Fruit fly (Drosophila melanogaster): ENCODE data around the gene CG12605.
A peak's percentile ranks its signal among the peaks of the same experiment; 100 is the strongest.

Gene CG12605

dm6 chr3L:3940075-3940819, 24.3 kb downstream of the CG12605 start, which contains the start of gene CG12766 (continued):
- TF ChIP-seq ato (GFP tag; IDR thresholded peaks at IDR 0.05; ENCODE audit: partially characterized antibody) (peak; percentile 58), pum (GFP tag; optimal IDR thresholded peaks at IDR 0.05) (no peak), CG9437 (GFP tag; optimal IDR thresholded peaks at IDR 0.05) (no peak), Dfd (GFP tag; optimal IDR thresholded peaks at IDR 0.05) (no peak), lab (GFP tag; optimal IDR thresholded peaks at IDR 0.05) (peak; percentile 43), Dll (GFP tag; IDR thresholded peaks at IDR 0.05; ENCODE audit: partially characterized antibody) (peak; percentile 61; the same call in 3 of the 4 replicates), dimm (GFP tag; IDR thresholded peaks at IDR 0.05) (no peak), ci (GFP tag; IDR thresholded peaks at IDR 0.05) (no peak), CG8290 (GFP tag; optimal IDR thresholded peaks at IDR 0.05) (no peak), CG8290 (tag; optimal IDR thresholded peaks at IDR 0.05) (peak in 1 of 2 experiments; percentile 33), HLH54F (GFP tag; optimal IDR thresholded peaks at IDR 0.05) (no peak), CG15269 (tag; optimal IDR thresholded peaks at IDR 0.05) (peak; percentile 36), sisA (GFP tag; IDR thresholded peaks at IDR 0.05) (no peak), bsh (GFP tag; optimal IDR thresholded peaks at IDR 0.05) (no peak), CG12942 (GFP tag; optimal IDR thresholded peaks at IDR 0.05) (no peak), CG2120 (GFP tag; optimal IDR thresholded peaks at IDR 0.05) (peak; percentile 66), Abd-B (GFP tag; optimal IDR thresholded peaks at IDR 0.05) (no peak), CG6689 (GFP tag; IDR thresholded peaks at IDR 0.05) (no peak), Adf1 (GFP tag; IDR thresholded peaks at IDR 0.05) (no peak), unc-4 (GFP tag; IDR thresholded peaks at IDR 0.05; ENCODE audit: partially characterized antibody) (0 out of 2 replicates have a peak, but pooled peaks have one; percentile 43), Antp (GFP tag; optimal IDR thresholded peaks at IDR 0.05) (no peak), sima (GFP tag; optimal IDR thresholded peaks at IDR 0.05) (no peak), CG32532 (GFP tag; IDR thresholded peaks at IDR 0.05) (peak; percentile 42; the same call in 1 of the 2 replicates), CG11696 (GFP tag; IDR thresholded peaks at IDR 0.05) (no peak), tna (GFP tag; IDR thresholded peaks at IDR 0.05; ENCODE audit: partially characterized antibody) (peak; percentile 71), ash1 (GFP tag; optimal IDR thresholded peaks at IDR 0.05) (no peak), kay (GFP tag; optimal IDR thresholded peaks at IDR 0.05) (no peak), CG9932 (GFP tag; IDR thresholded peaks at IDR 0.05) (peak; percentile 38; the same call in 1 of the 2 replicates), CG11695 (GFP tag; IDR thresholded peaks at IDR 0.05) (0 out of 3 replicates have a peak, but pooled peaks have one; percentile 19), pan (optimal IDR thresholded peaks at IDR 0.05) (no peak), pan (GFP tag; optimal IDR thresholded peaks at IDR 0.05 in 1 of 2, IDR thresholded peaks at IDR 0.05 in 1 of 2) (peak in 1 of 2 experiments; percentile 24), gfzf (GFP tag; optimal IDR thresholded peaks at IDR 0.05) (peak; percentile 35), Hmr (GFP tag; optimal IDR thresholded peaks at IDR 0.05) (peak; percentile 5), chinmo (GFP tag; IDR thresholded peaks at IDR 0.05; ENCODE audit: partially characterized antibody) (peak; percentile 74; the same call in 2 of the 4 replicates), amos (GFP tag; IDR thresholded peaks at IDR 0.05; ENCODE audit: partially characterized antibody) (peak; percentile 47; the same call in 1 of the 2 replicates), hb (GFP tag; IDR thresholded peaks at IDR 0.05; ENCODE audit: partially characterized antibody) (peak; percentile 55; the same call in 1 of the 3 replicates), PHDP (tag; optimal IDR thresholded peaks at IDR 0.05) (peak; percentile 22), CG12104 (GFP tag; optimal IDR thresholded peaks at IDR 0.05) (no peak), dysf (GFP tag; IDR thresholded peaks at IDR 0.05) (peak; percentile 23; the same call in 1 of the 3 replicates), ind (GFP tag; optimal IDR thresholded peaks at IDR 0.05) (no peak), run (tag; optimal IDR thresholded peaks at IDR 0.05) (no peak), fd102C (GFP tag; optimal IDR thresholded peaks at IDR 0.05) (no peak), HmgZ (tag; optimal IDR thresholded peaks at IDR 0.05) (peak; percentile 15), CG10366 (GFP tag; IDR thresholded peaks at IDR 0.05) (no peak), CG17802 (tag; optimal IDR thresholded peaks at IDR 0.05) (no peak), Scr (GFP tag; IDR thresholded peaks at IDR 0.05; ENCODE audit: partially characterized antibody) (peak; percentile 64), zfh1 (GFP tag; IDR thresholded peaks at IDR 0.05) (0 out of 3 replicates have a peak, but pooled peaks have one; percentile 26), exex (tag; optimal IDR thresholded peaks at IDR 0.05) (peak; percentile 71), Sox102F (GFP tag; optimal IDR thresholded peaks at IDR 0.05) (no peak)
